Fruit fly (Drosophila melanogaster): ENCODE results near the gene hay.
A peak's percentile ranks its signal among the peaks of the same experiment; 100 is the strongest.

hay gene

DNA sequence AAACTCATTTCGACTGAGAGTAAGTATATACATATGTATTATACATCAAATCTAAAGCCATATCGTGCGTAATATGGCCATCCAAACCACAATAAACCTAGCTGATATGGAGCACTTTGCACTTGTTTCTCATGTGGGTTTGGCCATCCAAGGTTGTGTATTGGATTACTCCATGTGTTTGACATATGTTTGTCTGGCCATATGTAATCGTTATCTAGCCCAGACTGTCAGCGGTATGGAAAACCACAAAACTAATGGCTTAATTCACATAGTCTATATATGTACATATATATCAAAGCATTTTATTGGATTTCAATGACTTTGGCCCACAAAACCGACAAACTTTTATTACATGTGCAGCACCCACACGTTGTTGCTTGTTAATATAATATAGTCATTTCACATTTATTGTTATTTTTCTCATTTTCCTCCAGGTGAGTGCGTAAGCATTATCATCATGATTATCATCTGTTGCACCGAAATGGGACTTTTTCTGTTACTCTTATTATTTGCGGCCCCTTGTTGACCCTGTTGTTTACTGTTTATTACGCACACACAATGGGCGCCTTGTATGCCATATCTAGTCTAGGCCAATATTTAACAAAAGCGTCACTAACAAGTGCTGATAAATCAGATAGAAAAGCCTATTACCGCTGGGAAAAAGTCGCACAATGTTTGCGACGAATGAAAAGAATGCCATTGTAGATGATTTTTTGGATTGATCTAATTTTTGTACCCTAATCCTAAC is 25.7 kb downstream of the hay start (continued):
- TF ChIP-seq disco-r (GFP tag; optimal IDR thresholded peaks at IDR 0.05) (peak; percentile 12), chinmo (GFP tag; IDR thresholded peaks at IDR 0.05; ENCODE audit: partially characterized antibody) (no peak), pho (GFP tag; optimal IDR thresholded peaks at IDR 0.05) (peak; percentile 42), dati (GFP tag; IDR thresholded peaks at IDR 0.05) (no peak), ind (GFP tag; optimal IDR thresholded peaks at IDR 0.05) (no peak), Sry-β (GFP tag; optimal IDR thresholded peaks at IDR 0.05) (peak; percentile 26), ken (GFP tag; IDR thresholded peaks at IDR 0.05) (no peak), CG6689 (GFP tag; IDR thresholded peaks at IDR 0.05) (no peak), knrl (GFP tag; IDR thresholded peaks at IDR 0.05; ENCODE audit: partially characterized antibody) (no peak), crp (GFP tag; optimal IDR thresholded peaks at IDR 0.05) (peak in 1 of 2 experiments; percentile 12), Max (GFP tag; optimal IDR thresholded peaks at IDR 0.05) (peak; percentile 10), Aef1 (GFP tag; IDR thresholded peaks at IDR 0.05) (no peak), fru (optimal IDR thresholded peaks at IDR 0.05) (no peak), Optix (GFP tag; IDR thresholded peaks at IDR 0.05) (no peak), hb (GFP tag; IDR thresholded peaks at IDR 0.05; ENCODE audit: partially characterized antibody) (no peak), NfI (GFP tag; optimal IDR thresholded peaks at IDR 0.05) (peak; percentile 48), CG17802 (tag; optimal IDR thresholded peaks at IDR 0.05) (no peak), Scr (GFP tag; IDR thresholded peaks at IDR 0.05; ENCODE audit: partially characterized antibody) (no peak), nerfin-1 (tag; optimal IDR thresholded peaks at IDR 0.05) (peak; percentile 55), CG11456 (GFP tag; IDR thresholded peaks at IDR 0.05) (no peak; the same call in 2 of the 3 replicates), wdn (GFP tag; IDR thresholded peaks at IDR 0.05) (no peak), Lhr (GFP tag; optimal IDR thresholded peaks at IDR 0.05) (peak; percentile 36), CG14965 (GFP tag; optimal IDR thresholded peaks at IDR 0.05; ENCODE audit: borderline replicate concordance) (peak; percentile 59), Blimp-1 (GFP tag; optimal IDR thresholded peaks at IDR 0.05) (peak; percentile 73), CG12942 (GFP tag; optimal IDR thresholded peaks at IDR 0.05) (peak; percentile 62), CG33557 (GFP tag; optimal IDR thresholded peaks at IDR 0.05) (peak; percentile 40), lola (GFP tag; optimal IDR thresholded peaks at IDR 0.05) (peak in 1 of 3 experiments; percentile 4), CG12299 (tag; optimal IDR thresholded peaks at IDR 0.05) (peak; percentile 53), luna (GFP tag; optimal IDR thresholded peaks at IDR 0.05) (no peak), sisA (GFP tag; IDR thresholded peaks at IDR 0.05) (no peak), CG10654 (GFP tag; optimal IDR thresholded peaks at IDR 0.05) (peak; percentile 54), CG32767 (GFP tag; IDR thresholded peaks at IDR 0.05) (no peak), GATAe (GFP tag; conservative IDR thresholded peaks at IDR 0.05) (no peak), caup (GFP tag; optimal IDR thresholded peaks at IDR 0.05; ENCODE audit: severe bottlenecking) (peak; percentile 81), CG7357 (GFP tag; IDR thresholded peaks at IDR 0.05) (no peak), B-H2 (GFP tag; optimal IDR thresholded peaks at IDR 0.05) (peak; percentile 22), amos (GFP tag; IDR thresholded peaks at IDR 0.05; ENCODE audit: partially characterized antibody) (no peak), fd96Cb (tag; optimal IDR thresholded peaks at IDR 0.05) (peak; percentile 39), Pdp1 (GFP tag; optimal IDR thresholded peaks at IDR 0.05) (peak; percentile 34 to 55), CG8388 (GFP tag; optimal IDR thresholded peaks at IDR 0.05) (no peak), CG12104 (GFP tag; optimal IDR thresholded peaks at IDR 0.05) (peak; percentile 38), CG32772 (GFP tag; IDR thresholded peaks at IDR 0.05) (no peak), CG9727 (GFP tag; optimal IDR thresholded peaks at IDR 0.05) (peak; percentile 70), vvl (GFP tag; IDR thresholded peaks at IDR 0.05) (no peak), Rx (GFP tag; IDR thresholded peaks at IDR 0.05) (no peak), Med (GFP tag) (peak; percentile 96), CG42726 (GFP tag; IDR thresholded peaks at IDR 0.05; ENCODE audit: partially characterized antibody) (no peak), pan (optimal IDR thresholded peaks at IDR 0.05) (no peak), pan (GFP tag; optimal IDR thresholded peaks at IDR 0.05 in 1 of 2, IDR thresholded peaks at IDR 0.05 in 1 of 2) (peak in 1 of 2 experiments; percentile 62)
